Fruit fly (Drosophila melanogaster) S2 (cell line): Measurements from ENCODE around the gene CG3088.

ENCODE experiments used
- CG8478 ChIP-seq: fragments of >200 bp; optimal IDR thresholded peaks from 2 replicates; lab custom pipeline; 2018
- CTCF ChIP-seq, 2 experiments: fragments of >200 bp; optimal IDR thresholded peaks; 2 replicates each; lab custom pipeline; 2018

DNA sequence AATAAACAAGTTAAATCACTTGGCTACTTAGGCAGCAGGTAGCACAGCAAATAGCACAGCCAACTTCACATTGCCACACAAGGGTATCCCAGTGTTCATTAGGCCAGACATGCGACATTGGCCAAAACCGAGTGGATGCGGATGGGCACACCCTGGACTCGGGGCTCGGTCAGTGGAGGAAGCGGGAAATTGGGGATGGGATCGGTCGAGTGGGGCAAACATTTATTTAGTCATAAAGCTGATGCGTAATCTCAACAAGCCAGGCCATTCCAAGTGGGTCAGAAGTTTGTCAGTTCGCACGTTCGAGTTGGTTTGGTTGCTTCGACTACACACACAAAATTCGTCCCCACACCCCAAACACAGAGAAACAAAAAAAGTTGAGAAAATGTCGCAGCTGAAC, 2.4 kb downstream of the CG3088 start, which contains the start of gene CG3222:
- TF ChIP-seq CTCF (optimal IDR thresholded peaks at IDR 0.05; lab: Kevin White, UChicago) (no peak), CG8478 (lab: Kevin White, UChicago) (no peak)
